Worm (Caenorhabditis elegans): ENCODE results near the gene sra-39.

Gene sra-39

ce11 chrX:13920374-13920986, 17.3 kb upstream of the sra-39 start:
- no peak for TF ChIP-seq ref-1 (GFP tag; conservative IDR thresholded peaks at IDR 0.05)
- TF ChIP-seq ztf-29 (GFP tag; IDR thresholded peaks at IDR 0.05), result 0 out of 2 replicates have a peak, but pooled peaks have one; percentile 9
- TF ChIP-seq med-1 (GFP tag; optimal IDR thresholded peaks at IDR 0.05; ENCODE audit: insufficient read depth), result no peak
- TF ChIP-seq flt-1 (GFP tag; IDR thresholded peaks at IDR 0.05), result no peak

DNA sequence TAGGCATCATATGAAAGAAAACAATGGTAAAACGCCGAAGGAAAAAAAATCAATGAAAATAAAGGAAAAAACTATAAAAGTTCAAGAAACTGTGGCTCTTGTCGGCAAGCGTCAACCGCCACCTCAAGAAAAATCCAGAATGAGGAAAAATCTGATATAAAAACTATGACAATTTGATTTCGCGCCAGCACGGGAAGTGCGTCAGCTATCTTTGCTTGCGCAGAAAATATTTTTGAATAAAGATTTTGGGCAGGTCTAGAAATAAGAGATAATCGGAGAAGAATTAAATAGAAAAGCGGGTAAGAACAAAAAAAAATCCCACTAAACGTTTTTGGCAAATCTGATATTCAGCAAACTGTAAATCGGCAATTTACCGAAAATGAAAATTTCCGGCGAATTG, 14.9 kb upstream of the sra-39 start:
- TF ChIP-seq ref-1 (GFP tag; conservative IDR thresholded peaks at IDR 0.05), result no peak
- TF ChIP-seq ztf-29 (GFP tag; IDR thresholded peaks at IDR 0.05), result no peak
- TF ChIP-seq T22C8.4 (GFP tag; IDR thresholded peaks at IDR 0.05), result no peak
- TF ChIP-seq med-1 (GFP tag; optimal IDR thresholded peaks at IDR 0.05; ENCODE audit: insufficient read depth), result no peak
- TF ChIP-seq ztf-23 (GFP tag; IDR thresholded peaks at IDR 0.05), result no peak
- no peak for TF ChIP-seq cog-1 (tag; optimal IDR thresholded peaks at IDR 0.05)
- TF ChIP-seq flt-1 (GFP tag; IDR thresholded peaks at IDR 0.05), result no peak
- TF ChIP-seq klf-2 (GFP tag; conservative IDR thresholded peaks at IDR 0.05), result no peak
- no peak for TF ChIP-seq tab-1 (GFP tag; IDR thresholded peaks at IDR 0.05)

DNA sequence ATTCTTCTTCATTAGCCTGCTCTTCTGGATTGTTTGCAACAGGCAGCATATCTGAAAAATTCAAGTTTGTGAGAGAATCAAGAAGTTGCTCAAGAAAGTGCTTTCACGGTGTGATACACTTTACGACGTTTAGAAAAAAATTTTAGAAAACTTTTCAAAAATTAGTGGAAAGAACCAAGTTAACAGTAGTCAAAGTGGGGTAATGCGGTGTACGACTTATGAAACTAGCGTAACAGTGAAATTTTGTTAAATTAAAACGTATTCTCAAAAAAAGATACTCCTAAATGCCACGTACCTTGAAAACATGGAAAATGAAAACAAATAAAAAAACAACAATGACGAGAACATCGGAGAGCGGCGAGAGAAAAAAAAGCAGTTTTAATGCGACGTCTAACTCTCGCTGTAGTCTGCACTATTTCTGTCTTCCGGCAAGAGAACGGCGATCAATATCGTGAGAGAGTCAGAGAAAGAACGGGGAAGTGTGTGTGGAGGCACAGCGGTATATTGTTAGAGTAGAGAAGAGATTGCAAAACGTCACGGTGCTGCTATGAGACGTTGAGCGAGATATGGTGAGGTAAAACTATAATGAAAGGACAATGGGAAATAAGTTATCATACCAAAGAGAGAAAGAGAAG, 14.0 kb upstream of the sra-39 start, which contains the start of gene ekl-5:
Gene ekl-5 (minus strand): TSS at position 51 of the 635 bp plus-strand sequence.
- TF ChIP-seq T22C8.4 (GFP tag; IDR thresholded peaks at IDR 0.05) (peak; percentile 82), flt-1 (GFP tag; IDR thresholded peaks at IDR 0.05) (no peak), cog-1 (tag; optimal IDR thresholded peaks at IDR 0.05) (peak; percentile 34)

DNA sequence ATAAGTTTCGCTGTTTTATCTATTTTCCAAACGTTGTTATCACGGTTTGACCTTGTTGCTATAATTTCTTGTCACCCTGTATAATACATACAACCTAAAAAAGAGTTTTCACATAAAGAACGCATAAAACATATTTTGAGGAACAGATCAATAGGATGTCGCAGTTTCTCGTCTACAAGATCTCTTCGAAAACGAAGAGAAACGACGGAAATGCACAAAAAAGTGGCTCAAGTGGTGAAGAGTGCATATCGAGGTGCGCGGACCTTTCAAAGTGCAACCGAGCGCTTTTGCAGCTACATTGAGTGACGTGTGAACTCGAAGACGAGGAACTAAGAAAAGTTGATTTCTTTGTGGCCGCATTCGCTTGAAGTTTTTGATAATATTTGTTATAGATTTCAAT, 11.1 kb upstream of the sra-39 start, which contains the start of gene Y26E6A.2:
Gene Y26E6A.2 (minus strand): TSS at position 101 of the 400 bp plus-strand sequence.
- no peak for TF ChIP-seq T22C8.4 (GFP tag; IDR thresholded peaks at IDR 0.05)
- TF ChIP-seq ref-1 (GFP tag; conservative IDR thresholded peaks at IDR 0.05), result no peak
- TF ChIP-seq klf-2 (GFP tag; conservative IDR thresholded peaks at IDR 0.05), result no peak
- no peak for TF ChIP-seq ztf-29 (GFP tag; IDR thresholded peaks at IDR 0.05)
- no peak for TF ChIP-seq cog-1 (tag; optimal IDR thresholded peaks at IDR 0.05)
- no peak for TF ChIP-seq flt-1 (GFP tag; IDR thresholded peaks at IDR 0.05)
- no peak for TF ChIP-seq ztf-23 (GFP tag; IDR thresholded peaks at IDR 0.05)
- no peak for TF ChIP-seq tab-1 (GFP tag; IDR thresholded peaks at IDR 0.05)
- TF ChIP-seq med-1 (GFP tag; optimal IDR thresholded peaks at IDR 0.05; ENCODE audit: insufficient read depth), result no peak

ce11 chrX:13913641-13914040, 10.4 kb upstream of the sra-39 start:
- TF ChIP-seq ref-1 (GFP tag; conservative IDR thresholded peaks at IDR 0.05) (no peak), med-1 (GFP tag; optimal IDR thresholded peaks at IDR 0.05; ENCODE audit: insufficient read depth) (no peak), cog-1 (tag; optimal IDR thresholded peaks at IDR 0.05) (no peak), tab-1 (GFP tag; IDR thresholded peaks at IDR 0.05) (no peak), ztf-23 (GFP tag; IDR thresholded peaks at IDR 0.05) (no peak)

DNA sequence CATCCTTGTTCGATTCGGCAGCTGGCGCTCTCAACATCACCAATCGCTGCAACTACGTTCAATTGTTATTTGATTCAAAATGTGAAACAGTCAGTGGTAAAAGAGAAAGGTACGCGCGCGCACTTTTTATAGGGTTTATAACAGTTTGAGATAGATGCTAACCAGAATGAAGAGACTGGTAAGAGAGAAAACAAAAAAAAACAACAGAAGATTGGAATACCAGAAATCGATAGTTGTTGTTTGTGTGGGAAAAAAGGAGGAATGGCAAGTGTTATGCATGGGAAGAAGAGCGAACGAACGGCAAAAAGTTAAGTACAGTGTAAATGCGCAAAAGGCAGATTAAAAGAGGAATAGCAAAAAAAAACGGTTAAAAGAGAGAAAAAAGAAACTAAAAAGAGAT, 6.6 kb upstream of the sra-39 start, which contains the start of gene Y26E6A.3:
Gene Y26E6A.3 (minus strand): TSS at position 101 of the 400 bp plus-strand sequence.
- TF ChIP-seq T22C8.4 (GFP tag; IDR thresholded peaks at IDR 0.05), result no peak
- TF ChIP-seq ztf-23 (GFP tag; IDR thresholded peaks at IDR 0.05), result no peak
- no peak for TF ChIP-seq ztf-29 (GFP tag; IDR thresholded peaks at IDR 0.05)
- TF ChIP-seq klf-2 (GFP tag; conservative IDR thresholded peaks at IDR 0.05), result no peak
- TF ChIP-seq ref-1 (GFP tag; conservative IDR thresholded peaks at IDR 0.05), result no peak
- TF ChIP-seq cog-1 (tag; optimal IDR thresholded peaks at IDR 0.05), result no peak
- no peak for TF ChIP-seq tab-1 (GFP tag; IDR thresholded peaks at IDR 0.05)
- TF ChIP-seq flt-1 (GFP tag; IDR thresholded peaks at IDR 0.05), result no peak
- TF ChIP-seq med-1 (GFP tag; optimal IDR thresholded peaks at IDR 0.05; ENCODE audit: insufficient read depth), result no peak

DNA sequence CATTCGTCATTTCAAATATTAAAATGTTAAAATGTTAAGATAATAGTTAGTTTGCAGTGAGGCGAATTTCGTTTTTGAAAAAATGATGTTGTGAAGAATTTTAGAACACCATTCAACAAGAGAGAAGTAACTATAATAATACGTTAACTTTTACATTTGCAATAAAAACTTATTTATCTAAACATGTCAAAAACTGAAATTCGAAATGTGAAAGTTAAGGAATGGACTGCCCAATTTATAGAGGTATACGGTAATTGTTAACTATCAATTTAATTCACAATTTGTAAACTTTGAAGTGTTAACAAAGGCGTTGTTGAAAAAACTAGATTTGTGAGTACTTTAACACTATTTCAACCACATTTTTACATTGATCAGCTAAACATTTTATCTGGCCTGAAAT, 541 bp upstream of the sra-39 start:
- TF ChIP-seq tab-1 (GFP tag; IDR thresholded peaks at IDR 0.05), result no peak
- no peak for TF ChIP-seq T22C8.4 (GFP tag; IDR thresholded peaks at IDR 0.05)

DNA sequence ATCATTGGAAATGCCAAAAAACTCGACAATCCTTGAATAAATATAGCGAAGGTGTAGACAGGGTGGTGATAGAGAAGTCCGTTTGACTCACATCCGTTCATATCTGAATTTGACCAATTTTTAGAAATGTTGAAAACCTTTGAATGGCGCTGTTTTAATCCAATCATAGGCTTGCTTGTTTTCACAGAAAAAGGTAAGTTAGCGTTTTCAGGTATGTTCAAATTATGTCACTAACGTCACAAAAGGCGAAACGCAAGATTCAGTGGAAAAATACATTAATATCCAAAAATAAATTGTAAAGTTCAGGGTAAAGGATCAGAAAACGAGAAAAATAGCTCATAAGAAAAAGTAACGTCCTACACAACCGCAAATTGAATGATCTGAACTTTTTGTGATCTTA, 3.2 kb downstream of the sra-39 start, which contains the start of gene sra-38:
Gene sra-38 (minus strand): TSS at position 101 of the 400 bp plus-strand sequence.
- TF ChIP-seq T22C8.4 (GFP tag; IDR thresholded peaks at IDR 0.05), result no peak

DNA sequence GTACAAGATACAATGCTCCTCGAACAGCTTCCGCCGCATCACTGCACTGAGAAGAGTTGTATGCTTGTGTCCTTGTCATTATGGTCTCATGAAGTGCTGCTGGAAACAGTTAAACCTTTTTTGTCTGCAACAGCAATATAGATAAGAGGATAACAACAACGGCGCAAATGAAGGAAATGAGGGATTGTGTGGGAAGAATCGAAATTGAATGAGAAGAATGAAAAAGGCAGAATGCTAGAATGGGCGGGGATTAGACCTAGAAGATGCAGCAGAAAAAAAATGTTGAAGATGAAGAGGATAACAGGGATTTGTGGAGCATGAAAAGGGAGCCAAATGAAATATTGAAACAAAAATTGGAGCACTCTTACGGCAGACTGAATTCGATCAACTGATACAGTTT, 10.0 kb downstream of the sra-39 start, which contains the start of gene sra-37:
Gene sra-37 (minus strand): TSS at position 101 of the 400 bp plus-strand sequence.
- TF ChIP-seq med-1 (GFP tag; optimal IDR thresholded peaks at IDR 0.05; ENCODE audit: insufficient read depth) (no peak), T22C8.4 (GFP tag; IDR thresholded peaks at IDR 0.05) (no peak), ref-1 (GFP tag; conservative IDR thresholded peaks at IDR 0.05) (no peak), klf-2 (GFP tag; conservative IDR thresholded peaks at IDR 0.05) (no peak), ztf-29 (GFP tag; IDR thresholded peaks at IDR 0.05) (no peak), tab-1 (GFP tag; IDR thresholded peaks at IDR 0.05) (no peak), flt-1 (GFP tag; IDR thresholded peaks at IDR 0.05) (no peak), cog-1 (tag; optimal IDR thresholded peaks at IDR 0.05) (no peak), ztf-23 (GFP tag; IDR thresholded peaks at IDR 0.05) (no peak)

- TF ChIP-seq flt-1 (GFP tag; IDR thresholded peaks at IDR 0.05) (0 out of 2 replicates have a peak, but pooled peaks have one; percentile 33), ztf-23 (GFP tag; IDR thresholded peaks at IDR 0.05) (no peak), ref-1 (GFP tag; conservative IDR thresholded peaks at IDR 0.05) (no peak)
These were observed 17.0 kb downstream of the sra-39 start for ce11 chrX:13886195-13886594.
